Fruit fly (Drosophila melanogaster): Measurements from ENCODE around the gene Hrb87F.

Hrb87F gene

DNA sequence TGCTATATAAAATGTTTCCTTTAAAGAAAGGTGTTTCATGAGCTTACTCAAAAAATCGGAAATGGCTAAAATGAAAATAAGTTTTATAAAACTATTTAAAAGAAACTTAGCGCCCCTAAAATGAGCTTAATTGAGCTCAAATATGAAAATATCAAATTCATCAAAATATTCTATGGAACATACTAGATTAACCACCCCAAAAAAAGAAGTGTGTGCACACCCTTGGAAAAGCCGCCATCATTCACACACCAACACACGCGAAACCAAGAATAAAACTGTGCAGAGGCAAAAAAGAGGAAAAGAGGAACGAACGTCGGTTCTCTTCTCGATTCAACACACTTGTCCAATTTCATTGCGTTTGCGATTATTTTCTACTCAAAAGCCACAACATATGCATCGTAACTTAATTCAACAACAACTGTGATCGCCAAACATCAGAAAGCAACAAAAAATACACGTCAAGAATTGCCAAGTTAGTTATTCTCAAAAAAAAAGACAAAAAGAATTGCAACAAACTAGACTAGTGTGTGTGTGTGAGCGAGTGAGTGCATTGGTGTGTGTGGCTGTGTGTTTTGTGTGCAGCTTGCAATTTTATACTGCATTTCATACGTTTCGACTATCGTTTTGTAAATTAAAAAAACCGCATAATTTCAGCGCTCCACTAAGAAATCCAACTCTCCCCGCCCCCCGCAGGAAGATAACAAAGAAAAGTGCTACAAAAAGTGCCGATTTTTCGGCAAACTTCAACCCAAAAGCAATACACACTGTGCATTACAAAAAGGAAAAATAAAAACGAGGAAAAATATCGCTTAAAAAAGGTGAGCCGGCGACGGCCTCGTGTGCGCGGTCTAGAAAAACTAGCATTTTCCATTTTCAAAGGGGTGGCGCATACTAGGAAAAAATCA is 13.3 kb downstream of the Hrb87F start, which contains the start of gene rin (continued):
- TF ChIP-seq CG42726 (GFP tag; IDR thresholded peaks at IDR 0.05; ENCODE audit: partially characterized antibody) (no peak), Six4 (GFP tag; optimal IDR thresholded peaks at IDR 0.05) (no peak), Dek (tag; optimal IDR thresholded peaks at IDR 0.05) (no peak), CG16813 (GFP tag; IDR thresholded peaks at IDR 0.05; ENCODE audit: partially characterized antibody) (no peak), sens (GFP tag) (peak; percentile 62), CG34224 (GFP tag; IDR thresholded peaks at IDR 0.05; ENCODE audit: partially characterized antibody) (no peak), CG2199 (GFP tag; IDR thresholded peaks at IDR 0.05) (no peak), ro (GFP tag; IDR thresholded peaks at IDR 0.05) (no peak), gcm (GFP tag; optimal IDR thresholded peaks at IDR 0.05) (no peak), tap (tag; optimal IDR thresholded peaks at IDR 0.05) (no peak), row (GFP tag; IDR thresholded peaks at IDR 0.05) (peak; percentile 71), sisA (GFP tag; IDR thresholded peaks at IDR 0.05) (no peak), gem (tag; optimal IDR thresholded peaks at IDR 0.05) (no peak), dmrt99B (tag; optimal IDR thresholded peaks at IDR 0.05) (no peak), slp2 (GFP tag; optimal IDR thresholded peaks at IDR 0.05) (peak; percentile 5), CG6654 (GFP tag; optimal IDR thresholded peaks at IDR 0.05) (no peak), Ets65A (GFP tag) (no peak), Eip74EF (GFP tag; optimal IDR thresholded peaks at IDR 0.05) (peak in 1 of 2 experiments; percentile 16), kay (GFP tag; optimal IDR thresholded peaks at IDR 0.05) (no peak), zfh2 (GFP tag; optimal IDR thresholded peaks at IDR 0.05) (no peak), Chrac-16 (GFP tag; optimal IDR thresholded peaks at IDR 0.05) (no peak), CG17328 (GFP tag; IDR thresholded peaks at IDR 0.05) (no peak), Scr (GFP tag; IDR thresholded peaks at IDR 0.05; ENCODE audit: partially characterized antibody) (no peak), ewg (GFP tag; optimal IDR thresholded peaks at IDR 0.05) (no peak), CG3163 (GFP tag; optimal IDR thresholded peaks at IDR 0.05) (no peak), Sin3A (optimal IDR thresholded peaks at IDR 0.05) (no peak), CG2120 (GFP tag; optimal IDR thresholded peaks at IDR 0.05) (peak; percentile 34), CG31224 (GFP tag; IDR thresholded peaks at IDR 0.05) (no peak), Dad (GFP tag; optimal IDR thresholded peaks at IDR 0.05) (no peak), CG13624 (GFP tag; optimal IDR thresholded peaks at IDR 0.05) (no peak), MBD-R2 (GFP tag; IDR thresholded peaks at IDR 0.05) (0 out of 2 replicates have a peak, but pooled peaks have one; percentile 33), Hsf (GFP tag; optimal IDR thresholded peaks at IDR 0.05) (peak; percentile 7), CG11560 (tag; IDR thresholded peaks at IDR 0.05) (no peak), Ptx1 (GFP tag; IDR thresholded peaks at IDR 0.05) (no peak), Trl (optimal IDR thresholded peaks at IDR 0.05) (peak in 1 of 2 experiments; percentile 49), Trl (GFP tag; optimal IDR thresholded peaks at IDR 0.05) (no peak), CG11093 (GFP tag; IDR thresholded peaks at IDR 0.05) (no peak), D19A (tag; optimal IDR thresholded peaks at IDR 0.05) (no peak), pfk (GFP tag; optimal IDR thresholded peaks at IDR 0.05) (no peak), chinmo (GFP tag; IDR thresholded peaks at IDR 0.05; ENCODE audit: partially characterized antibody) (0 out of 4 replicates have a peak, but pooled peaks have one; percentile 72), stc (GFP tag; IDR thresholded peaks at IDR 0.05) (no peak), CG11247 (GFP tag; IDR thresholded peaks at IDR 0.05) (no peak), Fer1 (GFP tag; optimal IDR thresholded peaks at IDR 0.05) (peak; percentile 15), dmrt11E (tag; optimal IDR thresholded peaks at IDR 0.05) (no peak), CG7271 (tag; optimal IDR thresholded peaks at IDR 0.05) (no peak), CG17802 (tag; optimal IDR thresholded peaks at IDR 0.05) (peak; percentile 94), CG18764 (GFP tag; optimal IDR thresholded peaks at IDR 0.05) (no peak), knrl (GFP tag; IDR thresholded peaks at IDR 0.05; ENCODE audit: partially characterized antibody) (no peak)
